Fruit fly (Drosophila melanogaster): Measurements from ENCODE around the gene CG4661.

CG4661 gene

DNA sequence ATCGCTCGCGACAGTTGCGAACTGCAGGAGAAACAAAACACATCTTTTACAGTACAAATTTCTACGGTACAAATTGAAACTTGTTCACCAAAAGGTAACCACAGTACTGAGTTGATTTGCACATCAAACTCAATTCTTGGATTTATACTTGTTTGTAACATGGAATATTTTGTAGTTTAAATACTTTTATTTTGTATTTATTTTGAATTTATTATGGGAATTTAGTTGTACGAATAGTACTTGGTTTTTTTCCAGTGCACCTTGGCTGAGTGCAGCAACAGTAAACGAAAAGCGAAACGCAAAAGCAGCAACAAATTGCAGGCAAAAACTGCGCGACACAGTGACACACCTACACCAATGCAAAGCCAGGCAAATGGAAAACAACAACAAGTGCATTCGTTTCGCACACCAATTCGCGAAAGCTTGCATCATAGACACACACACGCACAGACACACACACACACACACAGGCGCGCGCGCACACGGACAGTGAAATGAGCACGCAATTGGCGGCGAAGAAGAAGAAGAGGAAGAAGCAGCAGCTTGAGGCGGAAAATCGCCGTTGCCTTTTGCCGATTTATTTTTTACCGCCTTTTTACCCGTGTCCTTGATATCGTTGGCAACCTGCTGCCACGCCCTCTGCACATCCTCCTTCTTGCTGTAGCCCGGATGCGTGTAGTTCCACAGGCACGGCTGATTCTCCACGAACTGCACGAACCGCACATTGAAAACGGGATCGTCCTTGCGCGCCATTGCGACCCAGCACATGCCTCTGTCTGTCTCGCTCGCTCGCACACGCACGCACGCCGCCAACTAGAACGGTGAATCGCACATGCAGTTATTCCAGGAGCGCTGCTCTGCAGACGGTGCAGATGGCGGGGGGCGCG, 47.7 kb upstream of the CG4661 start:
- peak; percentile 63 for TF ChIP-seq CG6276 (GFP tag; optimal IDR thresholded peaks at IDR 0.05)
- TF ChIP-seq dsx (GFP tag; optimal IDR thresholded peaks at IDR 0.05; ENCODE audit: poor library complexity, severe bottlenecking): peak; percentile 42
- peak; percentile 64 to 84 for TF ChIP-seq ss (GFP tag; optimal IDR thresholded peaks at IDR 0.05)
- peak; percentile 65 for TF ChIP-seq CG32006 (GFP tag; optimal IDR thresholded peaks at IDR 0.05)
- TF ChIP-seq CG15336 (GFP tag; IDR thresholded peaks at IDR 0.05): peak; percentile 78
- TF ChIP-seq fd85E (GFP tag; optimal IDR thresholded peaks at IDR 0.05): no peak
- TF ChIP-seq CG3919 (GFP tag; optimal IDR thresholded peaks at IDR 0.05): peak; percentile 40
- peak; percentile 4 for TF ChIP-seq CG16779 (tag; optimal IDR thresholded peaks at IDR 0.05)
- TF ChIP-seq CG8632 (GFP tag; optimal IDR thresholded peaks at IDR 0.05): peak; percentile 51
- TF ChIP-seq Blimp-1 (GFP tag; optimal IDR thresholded peaks at IDR 0.05): peak; percentile 33
- peak; percentile 8 for TF ChIP-seq CG9139 (GFP tag; optimal IDR thresholded peaks at IDR 0.05)
- TF ChIP-seq CG11902 (GFP tag; optimal IDR thresholded peaks at IDR 0.05): peak; percentile 31
- no peak for TF ChIP-seq CG11762 (GFP tag; optimal IDR thresholded peaks at IDR 0.05; ENCODE audit: insufficient read depth)
- TF ChIP-seq esn (GFP tag; optimal IDR thresholded peaks at IDR 0.05): peak; percentile 49
- TF ChIP-seq CG3032 (tag; optimal IDR thresholded peaks at IDR 0.05): peak; percentile 23
- no peak for TF ChIP-seq salr (GFP tag; optimal IDR thresholded peaks at IDR 0.05)
- TF ChIP-seq topi (GFP tag; optimal IDR thresholded peaks at IDR 0.05): peak; percentile 44
- TF ChIP-seq CG6792 (GFP tag; optimal IDR thresholded peaks at IDR 0.05): peak; percentile 16
- TF ChIP-seq cyc (GFP tag; optimal IDR thresholded peaks at IDR 0.05): no peak
- TF ChIP-seq CG10669 (GFP tag; optimal IDR thresholded peaks at IDR 0.05): peak; percentile 23
- peak; percentile 10 for TF ChIP-seq CG8319 (GFP tag; optimal IDR thresholded peaks at IDR 0.05)
- no peak for TF ChIP-seq Hr38 (GFP tag; optimal IDR thresholded peaks at IDR 0.05)
- TF ChIP-seq fd59A (GFP tag; optimal IDR thresholded peaks at IDR 0.05): no peak
- peak; percentile 68 for TF ChIP-seq Hr4 (GFP tag; optimal IDR thresholded peaks at IDR 0.05)
- no peak for TF ChIP-seq Eip93F (GFP tag; optimal IDR thresholded peaks at IDR 0.05)
- peak; percentile 57 for TF ChIP-seq net (GFP tag; optimal IDR thresholded peaks at IDR 0.05)
- TF ChIP-seq CG10631 (GFP tag; optimal IDR thresholded peaks at IDR 0.05): peak; percentile 16
- no peak for TF ChIP-seq Smox (GFP tag; optimal IDR thresholded peaks at IDR 0.05)
- peak; percentile 34 for TF ChIP-seq Met (GFP tag; optimal IDR thresholded peaks at IDR 0.05)
- TF ChIP-seq CG11294 (GFP tag; IDR thresholded peaks at IDR 0.05): no peak; the same call in 1 of the 2 replicates
- peak; percentile 51 for TF ChIP-seq OdsH (GFP tag; optimal IDR thresholded peaks at IDR 0.05)
- peak; percentile 66 for TF ChIP-seq svp (GFP tag)
- TF ChIP-seq Eip75B (GFP tag; optimal IDR thresholded peaks at IDR 0.05): peak; percentile 47
- TF ChIP-seq Gug (GFP tag; IDR thresholded peaks at IDR 0.05): peak; percentile 37; the same call in 1 of the 2 replicates
- peak; percentile 72 for TF ChIP-seq vri (GFP tag; optimal IDR thresholded peaks at IDR 0.05)
- peak; percentile 15 for TF ChIP-seq CG6808 (GFP tag; optimal IDR thresholded peaks at IDR 0.05)
- peak; percentile 30 for TF ChIP-seq CG7368 (GFP tag; optimal IDR thresholded peaks at IDR 0.05)
- TF ChIP-seq Ets96B (tag; optimal IDR thresholded peaks at IDR 0.05): peak; percentile 42
- TF ChIP-seq acj6 (GFP tag; optimal IDR thresholded peaks at IDR 0.05): peak; percentile 37
- TF ChIP-seq spab (GFP tag; optimal IDR thresholded peaks at IDR 0.05): no peak
- TF ChIP-seq dac (GFP tag; optimal IDR thresholded peaks at IDR 0.05): no peak
- TF ChIP-seq Lpt (GFP tag; optimal IDR thresholded peaks at IDR 0.05): peak; percentile 37
- no peak for TF ChIP-seq Hr39 (GFP tag; optimal IDR thresholded peaks at IDR 0.05)
- TF ChIP-seq Sox15 (GFP tag; optimal IDR thresholded peaks at IDR 0.05): no peak
- peak; percentile 68; the same call in 2 of the 3 replicates for TF ChIP-seq CG6163 (GFP tag; IDR thresholded peaks at IDR 0.05)
- TF ChIP-seq achi (GFP tag; optimal IDR thresholded peaks at IDR 0.05): peak; percentile 22
- TF ChIP-seq Sox14 (GFP tag; optimal IDR thresholded peaks at IDR 0.05): peak; percentile 11
- peak; percentile 88 for TF ChIP-seq Eip78C (GFP tag)
- peak; percentile 46 for TF ChIP-seq CG4318 (GFP tag; optimal IDR thresholded peaks at IDR 0.05)
- peak; percentile 55 for TF ChIP-seq pdm3 (GFP tag; optimal IDR thresholded peaks at IDR 0.05)

Measured in whole organism, prepupa.